Fruit fly (Drosophila melanogaster) S2 (cell line): ENCODE data around the gene CG17672.

ENCODE experiments used
- CG8478 ChIP-seq: fragments of >200 bp; optimal IDR thresholded peaks from 2 replicates; lab custom pipeline; 2018
- CTCF ChIP-seq, 2 experiments: fragments of >200 bp; optimal IDR thresholded peaks; 2 replicates each; lab custom pipeline; 2018

CG17672 gene

DNA sequence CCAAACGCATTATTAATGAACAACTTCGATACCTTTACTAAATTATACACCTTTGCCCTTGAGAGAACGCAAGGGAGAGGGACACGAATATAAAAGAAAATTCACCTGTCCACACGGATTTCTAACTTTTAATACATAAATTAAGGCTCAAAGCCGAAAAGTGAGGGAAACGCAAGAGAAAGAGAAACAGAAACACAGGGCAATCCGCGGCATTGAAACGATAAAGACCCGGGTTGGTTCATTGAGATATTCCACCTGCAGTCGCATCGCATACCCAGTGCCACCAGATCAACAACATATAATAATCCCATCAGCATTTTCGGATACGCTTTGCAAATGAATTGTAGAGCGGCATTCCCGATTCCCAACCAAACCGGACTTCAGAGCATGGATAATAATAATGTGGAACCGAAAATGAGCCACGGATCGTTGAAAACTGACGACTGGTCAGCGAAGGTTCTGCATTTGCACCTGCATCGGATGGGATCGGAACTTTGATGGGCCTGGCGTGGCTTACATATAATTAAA, 22.0 kb downstream of the CG17672 start:
- TF ChIP-seq CG8478 (no peak), CTCF (optimal IDR thresholded peaks at IDR 0.05; lab: Kevin White, UChicago) (no peak)

DNA sequence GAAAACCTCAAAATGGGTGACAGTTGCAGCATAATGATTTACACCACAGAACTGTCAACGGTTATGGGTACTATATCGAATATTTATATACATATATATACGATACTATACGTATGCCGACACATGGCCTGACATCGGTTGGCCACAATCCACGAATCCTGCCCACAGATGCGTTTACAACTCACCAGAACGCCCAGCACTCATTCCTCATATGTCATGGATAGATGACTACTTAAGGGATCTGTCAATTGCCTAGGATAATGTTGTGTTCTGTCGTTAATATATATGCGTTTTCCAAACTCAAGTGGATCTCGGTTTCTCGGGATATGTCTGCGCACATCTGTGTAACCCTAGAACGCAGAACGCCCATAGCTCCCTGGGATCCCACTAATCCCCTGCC, 29.7 kb downstream of the CG17672 start:
- TF ChIP-seq CTCF (optimal IDR thresholded peaks at IDR 0.05; lab: Kevin White, UChicago), result no peak
- TF ChIP-seq CG8478, result no peak

DNA sequence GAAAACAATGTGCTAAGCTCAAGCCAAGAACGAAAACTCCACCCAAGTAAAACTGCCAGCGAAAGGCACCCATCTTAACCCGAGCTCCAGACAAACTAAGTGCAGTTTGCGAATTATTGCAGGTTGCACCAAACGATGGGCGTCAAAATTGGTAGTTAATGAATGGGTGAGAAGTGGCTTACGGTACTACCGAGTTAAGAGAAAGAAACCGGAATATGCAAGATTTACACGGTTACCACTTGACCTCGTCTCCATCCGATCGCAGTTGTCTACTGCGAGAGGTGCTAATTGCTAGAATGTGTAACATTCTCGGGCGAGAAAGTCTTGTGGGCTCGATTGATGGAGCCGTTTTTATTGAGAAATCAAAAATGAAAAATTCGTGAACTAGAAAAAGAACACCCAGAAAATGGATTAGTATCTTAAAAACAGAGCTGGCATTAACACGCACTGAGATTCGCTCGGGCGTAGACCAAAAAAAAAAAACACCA, 32.6 kb downstream of the CG17672 start, which contains the start of the genes CG14115 and CG34428:
Gene CG14115, minus strand, starts transcription at position 101 of the 488 bp plus-strand sequence.
Gene CG34428, plus strand, starts transcription at position 438 of the 488 bp plus-strand sequence.
- TF ChIP-seq CG8478 (no peak), CTCF (optimal IDR thresholded peaks at IDR 0.05; lab: Kevin White, UChicago) (no peak)

DNA sequence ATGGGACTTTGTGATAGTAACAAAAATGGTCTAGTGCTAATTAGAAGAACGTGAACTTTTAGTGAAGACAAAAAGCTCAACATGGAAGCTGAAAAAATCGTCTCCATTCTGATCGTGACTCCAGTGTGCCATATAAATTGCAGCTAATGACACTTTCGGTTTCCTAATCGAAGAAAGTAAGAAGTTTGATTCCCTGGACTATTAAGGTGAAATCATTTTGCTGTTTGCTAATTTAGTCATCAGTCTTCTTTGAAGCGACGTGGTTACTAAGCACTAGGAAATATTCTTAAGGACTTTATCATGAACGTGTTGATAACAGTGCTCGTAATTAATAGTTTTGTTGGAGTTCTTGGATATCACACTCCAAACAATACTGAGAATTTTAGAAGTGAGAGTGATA, 34.0 kb downstream of the CG17672 start, which contains the start of gene CG34429:
Gene CG34429, plus strand, starts transcription at position 301 of the 400 bp plus-strand sequence.
- no peak for TF ChIP-seq CG8478
- no peak for TF ChIP-seq CTCF (optimal IDR thresholded peaks at IDR 0.05; lab: Kevin White, UChicago)

DNA sequence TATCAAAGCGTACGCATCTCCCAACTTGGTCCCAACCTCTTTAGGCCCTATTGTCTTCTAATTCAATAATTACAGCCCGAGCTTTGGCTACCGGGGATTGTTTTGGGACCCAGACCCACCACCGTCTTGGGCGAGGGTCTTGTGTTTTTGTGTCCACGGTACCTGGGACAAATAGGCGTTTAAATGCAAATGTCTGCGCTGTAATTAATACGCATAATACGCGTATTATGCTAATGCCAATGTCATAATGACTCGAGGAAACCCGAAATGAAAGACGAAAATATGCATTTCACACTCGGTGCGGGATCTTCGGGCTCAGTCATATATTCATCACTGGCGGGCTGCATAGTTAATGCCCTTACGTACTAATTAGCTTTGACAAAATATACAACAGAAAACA, 35.6 kb downstream of the CG17672 start:
- TF ChIP-seq CG8478 (no peak), CTCF (optimal IDR thresholded peaks at IDR 0.05; lab: Kevin White, UChicago) (no peak)

DNA sequence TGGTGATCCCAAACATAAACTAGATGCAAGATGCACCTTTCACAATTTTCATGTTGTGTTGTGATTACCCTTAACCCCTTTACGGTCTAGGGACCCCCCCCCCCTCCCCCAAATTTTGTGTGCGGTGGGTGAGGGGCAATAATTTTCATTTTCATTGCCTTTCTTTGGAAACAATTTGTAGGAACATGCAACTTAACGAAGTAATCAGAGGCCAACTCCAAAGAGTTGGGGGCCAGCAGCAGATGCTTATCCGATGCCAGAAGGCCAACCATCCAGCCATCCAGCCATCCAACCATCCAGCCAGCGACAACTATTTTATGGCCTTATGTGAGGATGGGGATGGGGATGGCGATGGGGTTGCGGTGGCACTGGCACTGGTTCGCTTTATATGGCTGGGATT, 36.2 kb downstream of the CG17672 start:
- no peak for TF ChIP-seq CTCF (optimal IDR thresholded peaks at IDR 0.05; lab: Kevin White, UChicago)
- TF ChIP-seq CG8478, result no peak

DNA sequence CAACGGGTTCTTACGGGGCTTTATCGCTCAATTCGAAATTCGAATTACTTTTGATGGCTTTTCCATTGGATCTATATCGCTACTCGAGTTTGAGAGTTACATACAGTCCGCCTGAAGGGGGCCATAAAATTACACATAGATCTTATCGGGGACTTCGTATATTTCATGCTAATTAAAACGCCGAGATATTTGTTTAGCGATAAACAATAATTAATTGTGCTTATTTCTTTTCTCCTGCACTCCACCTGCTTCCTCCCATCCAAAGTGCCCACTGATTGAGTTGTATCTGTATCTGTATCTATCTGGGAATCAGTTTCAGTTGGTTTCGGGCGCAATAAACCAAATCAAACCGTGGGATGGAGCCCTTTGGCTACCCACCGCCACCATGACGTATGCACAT, 36.9 kb downstream of the CG17672 start:
- no peak for TF ChIP-seq CTCF (optimal IDR thresholded peaks at IDR 0.05; lab: Kevin White, UChicago)
- no peak for TF ChIP-seq CG8478

DNA sequence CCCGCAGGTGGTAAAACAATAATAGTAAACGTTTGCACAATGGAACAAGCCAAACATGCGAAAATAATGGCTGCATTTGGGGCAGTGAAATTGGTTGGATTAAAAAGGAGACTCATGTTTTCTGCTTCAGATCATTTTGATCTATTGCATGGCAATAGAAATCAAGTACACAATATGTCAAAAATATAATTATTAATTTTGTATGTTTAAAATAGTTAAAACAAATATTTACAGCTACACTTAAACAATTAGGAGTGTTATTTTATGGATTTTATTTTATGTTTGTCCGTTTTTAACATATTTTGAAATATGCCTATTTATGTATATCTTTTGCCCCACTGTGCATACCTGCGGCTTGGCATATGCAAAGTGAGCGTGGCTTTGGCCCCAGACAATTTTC, 37.5 kb downstream of the CG17672 start:
- no peak for TF ChIP-seq CTCF (optimal IDR thresholded peaks at IDR 0.05; lab: Kevin White, UChicago)
- no peak for TF ChIP-seq CG8478

DNA sequence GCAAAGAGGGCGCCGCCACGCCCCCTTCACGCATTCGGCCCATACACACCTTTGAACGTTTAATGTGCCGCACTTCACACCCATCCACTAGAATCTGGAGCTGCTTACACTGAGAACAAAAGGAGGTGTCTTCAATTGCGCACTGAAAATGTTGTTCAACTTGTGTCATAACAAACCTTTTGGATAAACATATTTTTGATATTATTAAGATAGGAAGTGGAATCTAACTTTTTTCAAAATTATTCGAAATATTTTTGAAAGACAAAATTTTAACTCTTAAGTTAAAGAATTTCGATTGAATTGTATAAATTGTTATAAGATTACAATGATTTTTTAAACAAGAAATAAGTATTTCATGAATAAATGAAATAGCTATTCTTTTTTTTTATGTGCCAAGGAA, 39.5 kb downstream of the CG17672 start:
- TF ChIP-seq CTCF (optimal IDR thresholded peaks at IDR 0.05; lab: Kevin White, UChicago) (no peak), CG8478 (no peak)

DNA sequence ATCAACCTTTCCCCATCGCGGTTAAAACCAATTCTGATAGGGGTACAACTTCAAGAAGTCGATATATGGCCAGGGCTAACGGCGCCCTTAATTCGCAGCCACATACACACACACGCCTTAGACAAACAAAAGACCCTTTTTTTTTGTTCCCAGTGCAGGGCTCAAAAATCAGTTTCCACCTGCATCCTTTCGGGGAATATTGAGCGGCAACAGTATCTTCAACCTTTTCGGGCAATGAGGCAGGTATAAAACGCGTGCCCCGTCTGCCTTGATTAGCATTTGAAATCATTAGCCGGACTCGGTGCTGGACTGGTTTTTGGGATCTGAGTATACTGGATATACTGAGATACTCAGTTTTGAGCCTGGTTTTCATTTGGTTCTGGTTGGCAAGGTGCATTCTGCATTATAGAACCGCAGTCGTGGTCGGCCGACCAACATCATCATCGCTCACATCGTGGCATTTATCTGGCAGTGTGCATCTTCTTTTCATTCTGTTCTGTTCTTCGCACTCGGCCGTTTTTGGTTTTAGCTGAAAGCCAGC, 45.4 kb downstream of the CG17672 start:
- TF ChIP-seq CG8478 (no peak), CTCF (optimal IDR thresholded peaks at IDR 0.05; lab: Kevin White, UChicago) (no peak)

DNA sequence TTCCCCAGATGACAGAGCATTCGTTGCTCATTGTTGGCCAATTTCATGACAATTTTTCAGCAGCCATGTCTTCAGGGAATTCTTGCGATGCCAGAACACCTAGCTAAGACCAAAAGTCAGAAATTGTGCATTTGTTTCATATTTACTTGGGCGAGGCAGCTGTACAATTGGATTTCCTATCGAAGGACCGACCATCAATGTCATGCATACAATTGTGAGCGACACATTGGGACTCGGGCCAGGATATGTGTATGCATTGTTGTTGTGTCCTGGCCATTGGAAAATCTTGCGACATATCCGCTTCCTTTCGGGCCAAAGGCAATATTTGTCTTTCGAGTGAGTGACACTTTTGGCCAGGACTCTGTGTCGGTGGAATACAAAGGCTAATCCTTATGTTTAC, 48.6 kb downstream of the CG17672 start:
- no peak for TF ChIP-seq CG8478
- no peak for TF ChIP-seq CTCF (optimal IDR thresholded peaks at IDR 0.05; lab: Kevin White, UChicago)

DNA sequence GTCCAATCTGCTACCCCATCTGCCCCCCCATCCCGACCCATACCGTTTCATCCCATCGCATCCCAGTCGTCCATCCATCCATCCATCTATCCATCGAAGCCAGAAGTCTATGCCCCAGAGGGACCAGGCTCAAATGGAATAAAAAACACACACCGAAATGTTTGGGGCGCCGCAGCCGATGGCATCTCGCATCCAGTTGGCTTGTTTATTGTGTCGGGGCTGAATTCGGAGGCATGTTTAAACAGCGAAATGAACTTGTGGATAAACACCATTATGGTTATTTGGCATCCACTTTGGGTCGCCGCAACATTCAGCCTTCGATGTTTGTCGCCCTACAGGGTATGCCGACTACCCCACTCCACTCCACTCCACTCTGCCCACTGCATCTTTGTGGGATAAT, 51.7 kb downstream of the CG17672 start:
- TF ChIP-seq CTCF (optimal IDR thresholded peaks at IDR 0.05; lab: Kevin White, UChicago) (no peak), CG8478 (no peak)

DNA sequence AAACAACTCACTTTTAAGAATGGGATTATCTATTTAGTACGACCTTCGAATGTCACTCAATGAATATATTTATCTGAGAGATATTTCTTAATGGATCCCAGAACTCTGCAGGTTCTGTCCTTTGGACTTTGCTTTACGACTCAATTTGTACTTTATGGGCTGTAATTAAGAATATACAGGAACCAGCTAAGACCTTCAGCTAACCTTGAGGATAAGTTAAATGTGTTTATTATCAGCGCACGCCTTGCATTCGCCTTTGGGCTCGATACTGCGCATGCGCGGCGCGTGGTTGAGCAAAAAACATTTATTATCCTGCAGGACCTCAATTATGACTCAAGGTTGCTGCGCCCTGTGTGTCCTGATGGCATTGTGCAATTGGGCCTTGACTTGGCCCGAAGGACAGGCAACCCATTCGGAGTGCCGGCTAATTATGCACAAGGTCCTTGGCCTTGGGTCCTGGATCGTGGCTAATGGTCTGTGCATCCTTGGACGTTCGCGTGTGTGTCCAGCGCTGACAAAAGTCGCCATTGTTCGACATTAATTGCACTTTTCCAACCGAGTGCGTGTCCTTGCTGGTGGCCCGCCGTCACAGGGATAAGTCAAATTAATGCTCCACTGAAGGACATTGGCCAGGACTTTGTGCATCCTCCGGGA, 52.6 kb downstream of the CG17672 start:
- TF ChIP-seq CG8478, result no peak
- no peak for TF ChIP-seq CTCF (optimal IDR thresholded peaks at IDR 0.05; lab: Kevin White, UChicago)

DNA sequence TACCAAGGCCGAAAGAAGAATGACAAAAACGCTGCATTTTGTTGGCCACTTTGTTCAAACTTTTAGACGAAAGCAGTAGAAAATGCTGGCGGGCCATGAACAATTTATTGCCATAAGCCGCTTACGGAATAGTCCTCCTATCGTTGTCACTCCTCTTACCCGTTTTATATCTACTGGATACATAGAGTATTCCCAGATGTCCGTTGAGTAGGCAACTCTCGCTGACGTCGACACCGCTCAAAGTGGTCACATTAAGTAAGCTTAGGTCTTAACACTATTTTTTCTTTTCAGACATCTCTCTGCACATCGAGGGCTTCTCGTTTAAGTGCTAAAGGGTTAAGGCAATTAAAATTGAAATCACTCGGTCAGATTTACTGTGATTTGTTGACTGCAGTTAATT, 54.7 kb downstream of the CG17672 start:
- TF ChIP-seq CTCF (optimal IDR thresholded peaks at IDR 0.05; lab: Kevin White, UChicago) (no peak), CG8478 (no peak)

DNA sequence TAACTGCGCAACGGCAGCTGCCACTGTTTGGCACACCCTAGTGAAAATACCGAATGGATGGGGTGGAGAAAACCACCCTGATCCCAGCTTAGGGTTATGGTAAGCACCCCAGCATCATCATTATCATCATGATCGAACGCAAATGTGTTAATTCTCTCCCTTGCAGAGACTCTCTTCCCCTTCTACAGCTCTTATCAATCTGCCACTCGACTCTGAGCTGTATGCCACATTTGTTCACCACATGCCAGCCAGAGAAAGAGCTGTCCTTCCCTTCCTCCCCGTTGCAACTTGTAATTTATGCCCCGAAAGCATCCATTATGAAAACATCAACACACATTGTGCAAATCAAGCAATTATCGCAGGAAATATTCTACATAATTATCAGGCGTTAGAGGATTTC, 55.7 kb downstream of the CG17672 start:
- no peak for TF ChIP-seq CTCF (optimal IDR thresholded peaks at IDR 0.05; lab: Kevin White, UChicago)
- TF ChIP-seq CG8478, result no peak
